Fruit fly (Drosophila melanogaster): Measurements from ENCODE around the gene CG14186.

- TF ChIP-seq usp (GFP tag; optimal IDR thresholded peaks at IDR 0.05) (no peak), EcR (GFP tag; optimal IDR thresholded peaks at IDR 0.05) (no peak), CG8478 (optimal IDR thresholded peaks at IDR 0.05) (no peak), psq (optimal IDR thresholded peaks at IDR 0.05) (no peak), Dll (optimal IDR thresholded peaks at IDR 0.05) (no peak)
Observed at dm6 chr3L:20127281-20127680, 23.7 kb upstream of the CG14186 start, which contains the start of gene CG7365.
